Worm (Caenorhabditis elegans) whole organism, L4 larva: ENCODE measurements around the gene C15H11.13.

Experiments used
- D1046.2 ChIP-seq: fragments of 200-800 bp; sonication (Bioruptor generic); IDR thresholded peaks from 2 replicates; pipeline ENCODE4 v1.3.6; 2022; ENCODE audit warnings: missing genetic modification characterization, missing compliant biosample characterization
- F26F4.8 ChIP-seq: fragments of 200-800 bp; sonication (Bioruptor generic); conservative IDR thresholded peaks from 2 replicates; pipeline ENCODE4 v1.3.6; 2022; ENCODE audit warnings: missing genetic modification characterization, missing compliant biosample characterization
- R02D3.7 ChIP-seq: fragments of 150-350 bp; sonication (generic microtip); optimal IDR thresholded peaks from 3 replicates; lab custom pipeline; 2014; ENCODE audit warnings: missing biosample characterization, missing genetic modification characterization
- T20F7.1 ChIP-seq: fragments of 200-800 bp; sonication (Bioruptor generic); optimal IDR thresholded peaks from 2 replicates; lab custom pipeline; 2018; ENCODE audit warnings: mild to moderate bottlenecking, missing genetic modification characterization, missing compliant biosample characterization
- T26A8.4 ChIP-seq: fragments of 200-800 bp; sonication (Bioruptor generic); IDR thresholded peaks from 2 replicates; pipeline ENCODE4 v1.3.6; 2022; ENCODE audit warnings: missing genetic modification characterization, missing compliant biosample characterization
- Y105C5A.15 ChIP-seq: fragments of 200-800 bp; sonication (Bioruptor generic); IDR thresholded peaks from 2 replicates; pipeline ENCODE4 v1.3.6; 2022; ENCODE audit warnings: missing genetic modification characterization, missing compliant biosample characterization
- Y5F2A.4 ChIP-seq: fragments of 200-800 bp; sonication (Bioruptor generic); optimal IDR thresholded peaks from 2 replicates; lab custom pipeline; 2018; ENCODE audit warnings: mild to moderate bottlenecking, missing genetic modification characterization, missing compliant biosample characterization
- Y75B8A.6 ChIP-seq: fragments of 200-800 bp; sonication (Bioruptor generic); IDR thresholded peaks from 2 replicates; pipeline ENCODE4 v1.3.6; 2022; ENCODE audit warnings: missing genetic modification reagents, missing genetic modification characterization, missing compliant biosample characterization
- aha-1 ChIP-seq: fragments of 150-350 bp; peaks from one replicate; lab custom pipeline; 2014; ENCODE audit warnings: missing biosample characterization, missing genetic modification characterization
- aly-2 ChIP-seq: sonication (generic microtip); optimal IDR thresholded peaks from 2 replicates; lab custom pipeline; 2018; ENCODE audit warnings: missing biosample characterization, missing genetic modification characterization
- ama-1 ChIP-seq: fragments of 150-350 bp; optimal IDR thresholded peaks from 2 replicates; lab custom pipeline; 2014; ENCODE audit warnings: inconsistent platforms, mixed read lengths
- attf-4 ChIP-seq: sonication (generic microtip); optimal IDR thresholded peaks from 3 replicates; lab custom pipeline; 2017; ENCODE audit warnings: missing biosample characterization, missing genetic modification characterization
- ceh-44 ChIP-seq: fragments of 200-800 bp; sonication (Bioruptor generic); IDR thresholded peaks from 2 replicates; pipeline ENCODE4 v1.3.6; 2022; ENCODE audit warnings: missing genetic modification reagents, missing genetic modification characterization, missing compliant biosample characterization
- ceh-62 ChIP-seq: sonication (generic microtip); optimal IDR thresholded peaks from 2 replicates; lab custom pipeline; 2017; ENCODE audit warnings: missing biosample characterization, missing genetic modification characterization
- ceh-82 ChIP-seq: sonication (generic microtip); optimal IDR thresholded peaks from 2 replicates; lab custom pipeline; 2017; ENCODE audit warnings: missing biosample characterization, missing genetic modification characterization
- ctbp-1 ChIP-seq: fragments of 200-800 bp; sonication (Bioruptor generic); IDR thresholded peaks from 2 replicates; pipeline ENCODE4 v1.3.6; 2022; ENCODE audit warnings: missing genetic modification reagents, missing genetic modification characterization, missing compliant biosample characterization
- daf-12 ChIP-seq: fragments of 150-350 bp; optimal IDR thresholded peaks from 2 replicates; lab custom pipeline; 2014; ENCODE audit warnings: missing biosample characterization, missing genetic modification reagents, missing genetic modification characterization
- dmd-6 ChIP-seq: fragments of 200-800 bp; sonication (Bioruptor generic); IDR thresholded peaks from 2 replicates; pipeline ENCODE4 v1.3.6; 2022; ENCODE audit warnings: missing genetic modification reagents, missing genetic modification characterization, missing compliant biosample characterization
- dpl-1 ChIP-seq: fragments of 150-350 bp; optimal IDR thresholded peaks from 2 replicates; lab custom pipeline; 2014; ENCODE audit warnings: missing biosample characterization, missing genetic modification reagents, missing genetic modification characterization
- duxl-1 ChIP-seq: sonication (generic microtip); optimal IDR thresholded peaks from 2 replicates; lab custom pipeline; 2016; ENCODE audit warnings: mild to moderate bottlenecking, missing genetic modification characterization, moderate library complexity, missing compliant biosample characterization; ENCODE audit not compliant: poor library complexity
- egl-27 ChIP-seq: sonication (generic microtip); optimal IDR thresholded peaks from 3 replicates; lab custom pipeline; 2017; ENCODE audit warnings: missing biosample characterization, missing genetic modification reagents, missing genetic modification characterization
- egl-43 ChIP-seq: fragments of 200-800 bp; sonication (Bioruptor generic); IDR thresholded peaks from 2 replicates; pipeline ENCODE4 v1.3.6; 2022; ENCODE audit warnings: missing genetic modification reagents, missing genetic modification characterization, missing compliant biosample characterization
- fos-1 ChIP-seq: fragments of 150-350 bp; optimal IDR thresholded peaks from 2 replicates; lab custom pipeline; 2014; ENCODE audit warnings: missing biosample characterization, missing genetic modification characterization
- gei-8 ChIP-seq: fragments of 200-800 bp; sonication (Bioruptor generic); optimal IDR thresholded peaks from 2 replicates; lab custom pipeline; 2018; ENCODE audit warnings: mild to moderate bottlenecking, missing genetic modification characterization, missing compliant biosample characterization
- hlh-11 ChIP-seq: fragments of 200-800 bp; sonication (Bioruptor generic); optimal IDR thresholded peaks from 2 replicates; lab custom pipeline; 2018; ENCODE audit warnings: mild to moderate bottlenecking, missing genetic modification characterization, missing compliant biosample characterization
- hlh-30 ChIP-seq: sonication (generic microtip); optimal IDR thresholded peaks from 2 replicates; lab custom pipeline; 2017; ENCODE audit warnings: antibody characterized with exemption, mild to moderate bottlenecking, missing genetic modification characterization, missing compliant biosample characterization; ENCODE audit not compliant: insufficient read depth
- lim-7 ChIP-seq: fragments of 200-800 bp; sonication (Bioruptor generic); IDR thresholded peaks from 2 replicates; pipeline ENCODE4 v1.3.6; 2022; ENCODE audit warnings: missing genetic modification characterization, missing compliant biosample characterization
- lin-1 ChIP-seq: fragments of 200-800 bp; sonication (Bioruptor generic); IDR thresholded peaks from 2 replicates; pipeline ENCODE4 v1.3.6; 2022; ENCODE audit warnings: missing genetic modification reagents, missing genetic modification characterization, missing compliant biosample characterization
- lin-15B ChIP-seq: fragments of 150-350 bp; sonication (generic microtip); optimal IDR thresholded peaks from 3 replicates; lab custom pipeline; 2014; ENCODE audit warnings: missing biosample characterization, missing genetic modification characterization
- lin-38 ChIP-seq: fragments of 200-800 bp; sonication (Bioruptor generic); IDR thresholded peaks from 2 replicates; pipeline ENCODE4 v1.3.6; 2022; ENCODE audit warnings: missing genetic modification reagents, missing genetic modification characterization, missing compliant biosample characterization
- lir-3 ChIP-seq: sonication (generic microtip); optimal IDR thresholded peaks from 2 replicates; lab custom pipeline; 2016; ENCODE audit warnings: mild to moderate bottlenecking, missing genetic modification characterization, missing compliant biosample characterization
- madf-9 ChIP-seq: fragments of 200-800 bp; sonication (Bioruptor generic); conservative IDR thresholded peaks from 2 replicates; pipeline ENCODE4 v1.3.6; 2022; ENCODE audit warnings: missing genetic modification reagents, missing genetic modification characterization, missing compliant biosample characterization
- mdt-29 ChIP-seq: fragments of 200-800 bp; sonication (Bioruptor generic); IDR thresholded peaks from 2 replicates; pipeline ENCODE4 v1.3.6; 2022; ENCODE audit warnings: missing genetic modification reagents, missing genetic modification characterization, missing compliant biosample characterization
- mxl-2 ChIP-seq: fragments of 200-800 bp; sonication (Bioruptor generic); conservative IDR thresholded peaks from 2 replicates; pipeline ENCODE4 v1.3.6; 2022; ENCODE audit warnings: missing genetic modification reagents, missing genetic modification characterization, missing compliant biosample characterization
- mxl-3 ChIP-seq: fragments of 200-800 bp; sonication (Bioruptor generic); optimal IDR thresholded peaks from 2 replicates; lab custom pipeline; 2018; ENCODE audit warnings: mild to moderate bottlenecking, missing genetic modification characterization, missing compliant biosample characterization
- nhr-10 ChIP-seq: fragments of 150-350 bp; optimal IDR thresholded peaks from 2 replicates; lab custom pipeline; 2014; ENCODE audit warnings: missing biosample characterization, missing genetic modification characterization
- nhr-102 ChIP-seq: sonication (generic microtip); optimal IDR thresholded peaks from 2 replicates; lab custom pipeline; 2016; ENCODE audit warnings: mild to moderate bottlenecking, missing genetic modification characterization, moderate library complexity, missing compliant biosample characterization
- nhr-237 ChIP-seq: sonication (generic microtip); optimal IDR thresholded peaks from 2 replicates; lab custom pipeline; 2017; ENCODE audit warnings: missing biosample characterization, missing genetic modification characterization
- nhr-28 ChIP-seq: fragments of 150-350 bp; optimal IDR thresholded peaks from 2 replicates; lab custom pipeline; 2014; ENCODE audit warnings: missing biosample characterization, missing genetic modification characterization
- nhr-42 ChIP-seq: fragments of 200-800 bp; sonication (Bioruptor generic); IDR thresholded peaks from 2 replicates; pipeline ENCODE4 v1.3.6; 2022; ENCODE audit warnings: missing genetic modification characterization, missing compliant biosample characterization
- nhr-76 ChIP-seq: fragments of 150-350 bp; optimal IDR thresholded peaks from 2 replicates; lab custom pipeline; 2014; ENCODE audit warnings: missing biosample characterization, missing genetic modification characterization
- nhr-77 ChIP-seq: fragments of 150-350 bp; optimal IDR thresholded peaks from 2 replicates; lab custom pipeline; 2014; ENCODE audit warnings: missing biosample characterization, missing genetic modification characterization
- saeg-2 ChIP-seq: fragments of 200-800 bp; sonication (Bioruptor generic); IDR thresholded peaks from 2 replicates; pipeline ENCODE4 v1.3.6; 2022; ENCODE audit warnings: missing genetic modification reagents, missing genetic modification characterization, missing compliant biosample characterization
- sdz-12 ChIP-seq: fragments of 200-800 bp; sonication (Bioruptor generic); optimal IDR thresholded peaks from 2 replicates; lab custom pipeline; 2018; ENCODE audit warnings: mild to moderate bottlenecking, missing genetic modification characterization, missing compliant biosample characterization
- snpc-4 ChIP-seq: fragments of 150-350 bp; optimal IDR thresholded peaks from 2 replicates; lab custom pipeline; 2014; ENCODE audit warnings: missing biosample characterization, missing genetic modification characterization
- unc-39 ChIP-seq: sonication (generic microtip); optimal IDR thresholded peaks from 2 replicates; lab custom pipeline; 2017; ENCODE audit warnings: missing biosample characterization, missing genetic modification characterization
- unc-62 ChIP-seq, 3 experiments: fragments of 150-350 bp in 1 of 3; sonication (generic microtip); optimal IDR thresholded peaks in 2 of 3; peaks in 1 of 3; 1 replicate in 1 of 3; 2 replicates in 2 of 3; lab custom pipeline; 2014 to 2017; ENCODE audit warnings: missing biosample characterization in 3 of 3, missing genetic modification characterization in 3 of 3, missing genetic modification reagents in 3 of 3, missing genotype in 1 of 3
- zfp-2 ChIP-seq: sonication (generic microtip); optimal IDR thresholded peaks from 2 replicates; lab custom pipeline; 2016; ENCODE audit warnings: mild to moderate bottlenecking, missing genetic modification characterization, missing compliant biosample characterization
- zfp-3 ChIP-seq: fragments of 200-800 bp; sonication (Bioruptor generic); conservative IDR thresholded peaks from 2 replicates; pipeline ENCODE4 v1.3.6; 2022; ENCODE audit warnings: missing genetic modification reagents, missing genetic modification characterization, missing compliant biosample characterization
- zip-11 ChIP-seq: fragments of 200-800 bp; sonication (Bioruptor generic); IDR thresholded peaks from 2 replicates; pipeline ENCODE4 v1.3.6; 2022; ENCODE audit warnings: missing genetic modification characterization, missing compliant biosample characterization
- zip-2 ChIP-seq: fragments of 150-350 bp; optimal IDR thresholded peaks from 2 replicates; lab custom pipeline; 2014; ENCODE audit warnings: missing biosample characterization, missing genetic modification characterization
- ztf-11 ChIP-seq: fragments of 150-350 bp; optimal IDR thresholded peaks from 2 replicates; lab custom pipeline; 2014; ENCODE audit warnings: missing biosample characterization, missing genetic modification characterization

Gene C15H11.13

ce11 chrV:14422317-14422716 is 27.5 kb downstream of the C15H11.13 start, which contains the start of gene pas-1 (continued):
- TF ChIP-seq egl-27 (tag; lab: Kevin White, UChicago) = no peak
- no peak for TF ChIP-seq dmd-6 (GFP tag; lab: Robert Waterston, UW)
- TF ChIP-seq Y75B8A.6 (GFP tag; lab: Robert Waterston, UW) = no peak
- TF ChIP-seq T26A8.4 (GFP tag; lab: Robert Waterston, UW) = 0 out of 2 replicates have a peak, but pooled peaks have one; percentile 48
- no peak for TF ChIP-seq unc-39 (tag; lab: Kevin White, UChicago)
- no peak for TF ChIP-seq nhr-237 (tag; lab: Kevin White, UChicago)
- TF ChIP-seq nhr-10 (tag; lab: Kevin White, UChicago) = no peak
- TF ChIP-seq sdz-12 (GFP tag; lab: Kevin White, UChicago) = no peak
- TF ChIP-seq aly-2 = no peak
- no peak for TF ChIP-seq zip-11 (GFP tag; lab: Robert Waterston, UW)
- no peak for TF ChIP-seq ceh-82 (tag; lab: Kevin White, UChicago)
- no peak for TF ChIP-seq ceh-44 (GFP tag; lab: Robert Waterston, UW)
- no peak for TF ChIP-seq mxl-3 (GFP tag; lab: Kevin White, UChicago)
- 0 out of 2 replicates have a peak, but pooled peaks have one; percentile 12 for TF ChIP-seq Y105C5A.15 (GFP tag; lab: Robert Waterston, UW)
- no peak for TF ChIP-seq zip-2 (tag; lab: Kevin White, UChicago)
- TF ChIP-seq lir-3 (tag; lab: Kevin White, UChicago) = no peak
- TF ChIP-seq attf-4 (tag; lab: Kevin White, UChicago) = no peak
- TF ChIP-seq mdt-29 (GFP tag; lab: Robert Waterston, UW) = no peak
- TF ChIP-seq nhr-102 (tag; lab: Kevin White, UChicago) = peak; percentile 29
- TF ChIP-seq lin-15B (tag; lab: Kevin White, UChicago) = no peak
- TF ChIP-seq zfp-3 (GFP tag; lab: Robert Waterston, UW) = no peak
- TF ChIP-seq fos-1 = no peak
- TF ChIP-seq D1046.2 = no peak
- TF ChIP-seq ama-1 = peak; percentile 67
- no peak for TF ChIP-seq ceh-62
- no peak for TF ChIP-seq nhr-77 (tag; lab: Kevin White, UChicago)
- no peak for TF ChIP-seq dpl-1
- TF ChIP-seq lin-1 (GFP tag; lab: Robert Waterston, UW) = no peak
- no peak for TF ChIP-seq nhr-42 (GFP tag; lab: Robert Waterston, UW)
- TF ChIP-seq Y5F2A.4 = no peak
- no peak for TF ChIP-seq T20F7.1 (GFP tag; lab: Kevin White, UChicago)
- TF ChIP-seq ctbp-1 (GFP tag; lab: Robert Waterston, UW) = no peak
- no peak for TF ChIP-seq duxl-1 (tag; lab: Kevin White, UChicago)
- TF ChIP-seq snpc-4 (tag; lab: Kevin White, UChicago) = no peak
- TF ChIP-seq lim-7 (GFP tag; lab: Robert Waterston, UW) = no peak
- no peak for TF ChIP-seq ztf-11 (tag; lab: Kevin White, UChicago)
- TF ChIP-seq lin-38 (GFP tag; lab: Robert Waterston, UW) = peak; percentile 60
- peak; percentile 54 for TF ChIP-seq egl-43 (GFP tag; lab: Robert Waterston, UW)
- no peak for TF ChIP-seq mxl-2 (GFP tag; lab: Robert Waterston, UW)
- TF ChIP-seq daf-12 (tag; lab: Kevin White, UChicago) = no peak
- no peak for TF ChIP-seq hlh-30 (tag; lab: Kevin White, UChicago)
- no peak for TF ChIP-seq gei-8 (GFP tag; lab: Kevin White, UChicago)
- TF ChIP-seq unc-62 (GFP tag; optimal IDR thresholded peaks at IDR 0.05 in 1 of 2; lab: Kevin White, UChicago) = no peak
- no peak for TF ChIP-seq unc-62 (tag; optimal IDR thresholded peaks at IDR 0.05; lab: Kevin White, UChicago)
- TF ChIP-seq F26F4.8 (GFP tag; lab: Robert Waterston, UW) = no peak
- TF ChIP-seq aha-1 (tag; lab: Kevin White, UChicago) = peak; percentile 38
- TF ChIP-seq saeg-2 (GFP tag; lab: Robert Waterston, UW) = no peak
- no peak for TF ChIP-seq hlh-11 (tag; lab: Kevin White, UChicago)
- no peak for TF ChIP-seq zfp-2
- no peak for TF ChIP-seq madf-9 (GFP tag; lab: Robert Waterston, UW)
- TF ChIP-seq nhr-28 (tag; lab: Kevin White, UChicago) = no peak
- TF ChIP-seq R02D3.7 (tag; lab: Kevin White, UChicago) = no peak
- no peak for TF ChIP-seq nhr-76
- TF ChIP-seq, all 104 proteins: peak for 11
